Fruit fly (Drosophila melanogaster) Kc167 (cell line): Measurements from ENCODE around the gene Gnpat.

Experiments used
- h ChIP-seq: fragments of >200 bp; optimal IDR thresholded peaks from 3 replicates; lab custom pipeline; 2018; ENCODE audit warnings: missing external identifiers
- psq ChIP-seq: fragments of >200 bp; optimal IDR thresholded peaks from 2 replicates; lab custom pipeline; 2017; ENCODE audit warnings: missing external identifiers

DNA sequence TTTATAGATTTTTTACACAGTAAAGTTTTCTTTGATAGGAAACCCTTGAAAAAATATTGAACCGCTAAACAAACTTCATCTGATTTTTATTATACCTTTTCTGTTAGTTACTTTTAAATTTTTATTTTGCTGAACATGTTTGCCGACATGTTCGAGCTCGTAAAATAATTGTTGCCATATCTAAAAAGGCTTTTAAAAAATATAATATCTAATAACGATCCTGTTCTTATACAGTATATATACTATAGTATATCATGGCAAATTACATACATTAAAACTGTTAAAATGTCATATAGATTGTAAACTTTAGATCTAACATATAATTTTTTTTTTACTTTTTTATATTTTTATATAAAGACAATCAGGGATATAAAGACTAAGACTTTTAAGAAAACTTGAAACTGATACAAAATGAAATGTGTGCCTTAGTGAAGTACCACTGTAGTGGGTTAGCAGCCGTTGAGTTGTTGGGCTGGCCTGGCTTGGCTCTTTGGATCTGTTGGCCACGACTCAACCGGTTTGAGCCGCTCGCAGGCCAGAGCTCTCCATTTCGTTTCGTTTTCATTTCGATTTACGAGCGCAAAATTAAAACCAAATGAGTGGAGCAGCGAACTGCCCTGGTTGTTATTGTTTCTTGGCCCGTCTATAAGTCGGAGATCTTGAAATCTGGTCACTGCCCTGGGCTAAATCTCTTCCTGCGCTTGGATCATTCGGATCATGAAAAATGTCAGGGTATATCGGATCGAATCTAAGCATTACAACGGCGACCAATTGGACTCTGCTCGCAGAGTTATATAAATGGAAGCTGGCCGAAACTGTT is 41.9 kb upstream of the Gnpat start:
- TF ChIP-seq h (lab: Kevin White, UChicago) (no peak), psq (lab: Kevin White, UChicago) (no peak)
